Worm (Caenorhabditis elegans) whole organism, midembryonic: ENCODE measurements around the gene cyb-1.

Experiments
- T22C8.4 ChIP-seq: fragments of 200-800 bp; sonication (Bioruptor generic); IDR thresholded peaks from 2 replicates; pipeline ENCODE4 v1.3.6; 2022; ENCODE audit warnings: missing genetic modification characterization, missing compliant biosample characterization
- flt-1 ChIP-seq: fragments of 200-800 bp; sonication (Bioruptor generic); IDR thresholded peaks from 2 replicates; pipeline ENCODE4 v1.3.6; 2022; ENCODE audit warnings: missing genetic modification characterization, missing compliant biosample characterization
- klf-2 ChIP-seq: fragments of 200-800 bp; sonication (Bioruptor generic); conservative IDR thresholded peaks from 2 replicates; pipeline ENCODE4 v1.3.6; 2022; ENCODE audit warnings: missing genetic modification reagents, missing genetic modification characterization, missing compliant biosample characterization
- med-1 ChIP-seq: sonication (generic microtip); optimal IDR thresholded peaks from 2 replicates; lab custom pipeline; 2017; ENCODE audit warnings: missing genetic modification characterization, mild to moderate bottlenecking, missing compliant biosample characterization, antibody characterized with exemption, missing genetic modification reagents; ENCODE audit not compliant: insufficient read depth
- ref-1 ChIP-seq: fragments of 200-800 bp; sonication (Bioruptor generic); conservative IDR thresholded peaks from 2 replicates; pipeline ENCODE4 v1.3.6; 2022; ENCODE audit warnings: missing genetic modification reagents, missing genetic modification characterization, missing compliant biosample characterization
- tab-1 ChIP-seq: fragments of 200-800 bp; sonication (Bioruptor generic); IDR thresholded peaks from 2 replicates; pipeline ENCODE4 v1.3.6; 2022; ENCODE audit warnings: missing genetic modification characterization, missing compliant biosample characterization
- ztf-23 ChIP-seq: fragments of 200-800 bp; sonication (Bioruptor generic); IDR thresholded peaks from 2 replicates; pipeline ENCODE4 v1.3.6; 2022; ENCODE audit warnings: missing genetic modification reagents, missing genetic modification characterization, missing compliant biosample characterization
- ztf-29 ChIP-seq: fragments of 200-800 bp; sonication (Bioruptor generic); IDR thresholded peaks from 2 replicates; pipeline ENCODE4 v1.3.6; 2022; ENCODE audit warnings: missing genetic modification reagents, missing genetic modification characterization, missing compliant biosample characterization

ce11 chrIV:10777600-10777999, 42.6 kb downstream of the cyb-1 start:
- TF ChIP-seq tab-1 (GFP tag; lab: Robert Waterston, UW) (no peak), flt-1 (GFP tag; lab: Robert Waterston, UW) (no peak), ztf-23 (GFP tag; lab: Robert Waterston, UW) (no peak), klf-2 (GFP tag; lab: Robert Waterston, UW) (no peak), T22C8.4 (no peak), ref-1 (no peak), med-1 (no peak), ztf-29 (GFP tag; lab: Robert Waterston, UW) (no peak)
